Fruit fly (Drosophila melanogaster) whole organism, embryonic: ENCODE measurements around the gene Svil.

Experiments used
- Blimp-1 ChIP-seq: fragments of 200-800 bp; sonication (Bioruptor generic); optimal IDR thresholded peaks from 3 replicates; lab custom pipeline; 2018; ENCODE audit warnings: missing biosample characterization, missing genetic modification characterization, mild to moderate bottlenecking, moderate library complexity, missing genetic modification reagents
- CG11456 ChIP-seq: fragments of 200-800 bp; sonication (Bioruptor generic); IDR thresholded peaks from 3 replicates; pipeline ENCODE4 v1.3.6; 2022; ENCODE audit warnings: missing biosample characterization, missing genetic modification characterization
- CG11696 ChIP-seq: fragments of 200-800 bp; sonication (Bioruptor generic); IDR thresholded peaks from 2 replicates; pipeline ENCODE4 v1.3.6; 2022; ENCODE audit warnings: missing biosample characterization, missing genetic modification characterization
- CG14441 ChIP-seq: fragments of 200-800 bp; sonication (Bioruptor generic); IDR thresholded peaks from 2 replicates; pipeline ENCODE4 v1.3.6; 2022; ENCODE audit warnings: missing biosample characterization, missing genetic modification characterization
- CG14860 ChIP-seq: fragments of 200-800 bp; sonication (Bioruptor generic); IDR thresholded peaks from 3 replicates; pipeline ENCODE4 v1.3.6; 2022; ENCODE audit warnings: missing biosample characterization, missing genetic modification characterization; ENCODE audit not compliant: partially characterized antibody
- CG1647 ChIP-seq: fragments of 200-800 bp; sonication (Bioruptor generic); optimal IDR thresholded peaks from 3 replicates; lab custom pipeline; 2016; ENCODE audit warnings: missing biosample characterization, missing genetic modification characterization
- CG17359 ChIP-seq: fragments of 200-800 bp; sonication (Bioruptor generic); optimal IDR thresholded peaks from 3 replicates; lab custom pipeline; 2018; ENCODE audit warnings: missing biosample characterization, mild to moderate bottlenecking, missing genetic modification characterization, moderate library complexity
- CG1792 ChIP-seq: fragments of 200-800 bp; sonication (Bioruptor generic); optimal IDR thresholded peaks from 2 replicates; lab custom pipeline; 2016; ENCODE audit warnings: missing biosample characterization, missing genetic modification characterization
- CG31441 ChIP-seq: fragments of 200-800 bp; sonication (Bioruptor generic); IDR thresholded peaks from 2 replicates; pipeline ENCODE4 v1.3.6; 2022; ENCODE audit warnings: missing biosample characterization, missing genetic modification characterization
- CG32532 ChIP-seq: fragments of 200-800 bp; sonication (Bioruptor generic); IDR thresholded peaks from 2 replicates; pipeline ENCODE4 v1.3.6; 2022; ENCODE audit warnings: missing biosample characterization, missing genetic modification characterization
- CG34422 ChIP-seq: fragments of 200-800 bp; sonication (Bioruptor generic); IDR thresholded peaks from 3 replicates; pipeline ENCODE4 v1.3.6; 2022; ENCODE audit warnings: missing biosample characterization, missing genetic modification characterization
- CG4404 ChIP-seq: fragments of 200-800 bp; sonication (Bioruptor generic); IDR thresholded peaks from 2 replicates; pipeline ENCODE4 v1.3.6; 2022; ENCODE audit warnings: missing biosample characterization, missing genetic modification characterization
- CG7357 ChIP-seq: fragments of 200-800 bp; sonication (Bioruptor generic); IDR thresholded peaks from 3 replicates; pipeline ENCODE4 v1.3.6; 2022; ENCODE audit warnings: missing biosample characterization, missing genetic modification characterization
- CG8388 ChIP-seq: fragments of 200-800 bp; sonication (Bioruptor generic); optimal IDR thresholded peaks from 2 replicates; lab custom pipeline; 2019; ENCODE audit warnings: missing biosample characterization, mild to moderate bottlenecking, missing genetic modification characterization, moderate library complexity
- CG8765 ChIP-seq: fragments of 200-800 bp; sonication (Bioruptor generic); IDR thresholded peaks from 2 replicates; pipeline ENCODE4 v1.3.6; 2022; ENCODE audit warnings: missing biosample characterization, missing genetic modification characterization
- CHES-1-like ChIP-seq: fragments of 200-800 bp; sonication (Bioruptor generic); optimal IDR thresholded peaks from 2 replicates; lab custom pipeline; 2016; ENCODE audit warnings: missing biosample characterization, missing genetic modification characterization
- Camta ChIP-seq: fragments of 200-800 bp; sonication (Bioruptor generic); optimal IDR thresholded peaks from 2 replicates; lab custom pipeline; 2016; ENCODE audit warnings: missing biosample characterization, missing genetic modification characterization
- D19B ChIP-seq: fragments of 200-800 bp; sonication (Bioruptor generic); optimal IDR thresholded peaks from 2 replicates; lab custom pipeline; 2017; ENCODE audit warnings: missing biosample characterization, mild to moderate bottlenecking, missing genetic modification characterization
- Dek ChIP-seq: fragments of 200-800 bp; sonication (Bioruptor generic); optimal IDR thresholded peaks from 3 replicates; lab custom pipeline; 2019; ENCODE audit warnings: missing biosample characterization, mild to moderate bottlenecking, missing genetic modification characterization, moderate library complexity
- Elba2 ChIP-seq: fragments of 200-800 bp; sonication (Bioruptor generic); optimal IDR thresholded peaks from 3 replicates; lab custom pipeline; 2016; ENCODE audit warnings: missing biosample characterization, missing genetic modification characterization
- Ets65A ChIP-seq: fragments of 200-800 bp; sonication (Bioruptor generic); peaks from one replicate; lab custom pipeline; 2016; ENCODE audit warnings: missing biosample characterization, missing genetic modification characterization
- Lpt ChIP-seq: fragments of >200 bp; optimal IDR thresholded peaks from 2 replicates; lab custom pipeline; 2018; ENCODE audit warnings: missing biosample characterization, missing genetic modification characterization
- Pdp1 ChIP-seq, 2 experiments: fragments of 200-800 bp; sonication (Bioruptor generic); optimal IDR thresholded peaks; 3 replicates each; lab custom pipeline; 2016; ENCODE audit warnings: missing biosample characterization in 2 of 2, missing genetic modification characterization in 2 of 2, mild to moderate bottlenecking in 1 of 2, moderate library complexity in 1 of 2
- Six4 ChIP-seq: fragments of 200-800 bp; sonication (Bioruptor generic); optimal IDR thresholded peaks from 2 replicates; lab custom pipeline; 2016; ENCODE audit warnings: missing biosample characterization, missing genetic modification characterization
- Sox102F ChIP-seq: fragments of 200-800 bp; sonication (Bioruptor generic); optimal IDR thresholded peaks from 2 replicates; lab custom pipeline; 2018; ENCODE audit warnings: missing biosample characterization, mild to moderate bottlenecking, missing genetic modification characterization, moderate library complexity
- ab ChIP-seq: fragments of 200-800 bp; sonication (Bioruptor generic); optimal IDR thresholded peaks from 2 replicates; lab custom pipeline; 2016; ENCODE audit warnings: missing biosample characterization, missing genetic modification characterization
- abd-A ChIP-seq: fragments of 200-800 bp; sonication (Bioruptor generic); optimal IDR thresholded peaks from 3 replicates; lab custom pipeline; 2019; ENCODE audit warnings: missing biosample characterization, mild to moderate bottlenecking, missing genetic modification characterization, moderate library complexity
- croc ChIP-seq: fragments of 200-800 bp; sonication (Bioruptor generic); conservative IDR thresholded peaks from 3 replicates; pipeline ENCODE4 v1.3.6; 2022; ENCODE audit warnings: missing biosample characterization, missing genetic modification characterization
- crol ChIP-seq: fragments of 200-800 bp; sonication (Bioruptor generic); IDR thresholded peaks from 2 replicates; pipeline ENCODE4 v1.3.6; 2022; ENCODE audit warnings: missing biosample characterization, missing genetic modification characterization
- dati ChIP-seq: fragments of 200-800 bp; sonication (Bioruptor generic); IDR thresholded peaks from 2 replicates; pipeline ENCODE4 v1.3.6; 2022; ENCODE audit warnings: missing biosample characterization, missing genetic modification characterization
- grn ChIP-seq: fragments of 200-800 bp; sonication (Bioruptor generic); optimal IDR thresholded peaks from 3 replicates; lab custom pipeline; 2017; ENCODE audit warnings: missing biosample characterization, missing genetic modification characterization
- hbn ChIP-seq: fragments of 200-800 bp; sonication (Bioruptor generic); IDR thresholded peaks from 2 replicates; pipeline ENCODE4 v1.3.6; 2022; ENCODE audit warnings: missing biosample characterization, missing genetic modification characterization; ENCODE audit not compliant: partially characterized antibody
- hkb ChIP-seq, 2 experiments: fragments of 200-800 bp in 1 of 2; fragments of >200 bp in 1 of 2; sonication (Bioruptor generic) in 1 of 2; IDR thresholded peaks in 1 of 2; optimal IDR thresholded peaks in 1 of 2; 2 replicates each; pipeline versions ENCODE4 v1.3.6 to Lab custom; 2017 to 2022; ENCODE audit warnings: missing biosample characterization in 1 of 2, missing genetic modification characterization in 1 of 2
- lmd ChIP-seq: fragments of 200-800 bp; sonication (Bioruptor generic); IDR thresholded peaks from 2 replicates; pipeline ENCODE4 v1.3.6; 2022; ENCODE audit warnings: missing biosample characterization, missing genetic modification characterization
- nom ChIP-seq: fragments of 200-800 bp; sonication (Bioruptor generic); optimal IDR thresholded peaks from 2 replicates; lab custom pipeline; 2017; ENCODE audit warnings: missing biosample characterization, missing genetic modification characterization, mild to moderate bottlenecking, moderate library complexity, missing genetic modification reagents
- oc ChIP-seq: fragments of 200-800 bp; sonication (Bioruptor generic); optimal IDR thresholded peaks from 2 replicates; lab custom pipeline; 2018; ENCODE audit warnings: missing biosample characterization, mild to moderate bottlenecking, missing genetic modification characterization, moderate library complexity
- ranshi ChIP-seq: fragments of 200-800 bp; sonication (Bioruptor generic); IDR thresholded peaks from 2 replicates; pipeline ENCODE4 v1.3.6; 2022; ENCODE audit warnings: missing biosample characterization, missing genetic modification characterization
- rib ChIP-seq: fragments of 200-800 bp; sonication (Bioruptor generic); IDR thresholded peaks from 2 replicates; pipeline ENCODE4 v1.3.6; 2022; ENCODE audit warnings: missing biosample characterization, missing genetic modification characterization
- seq ChIP-seq: fragments of 200-800 bp; sonication (Bioruptor generic); IDR thresholded peaks from 2 replicates; pipeline ENCODE4 v1.3.6; 2022; ENCODE audit warnings: missing biosample characterization, missing genetic modification characterization
- shn ChIP-seq: fragments of 200-800 bp; sonication (Bioruptor generic); optimal IDR thresholded peaks from 3 replicates; lab custom pipeline; 2016; ENCODE audit warnings: missing biosample characterization, missing genetic modification characterization
- slbo ChIP-seq: fragments of 200-800 bp; sonication (Bioruptor generic); IDR thresholded peaks from 2 replicates; pipeline ENCODE4 v1.3.6; 2022; ENCODE audit warnings: missing biosample characterization, missing genetic modification characterization
- tll ChIP-seq, 2 experiments: fragments of 200-800 bp in 1 of 2; fragments of >200 bp in 1 of 2; sonication (Bioruptor generic) in 1 of 2; optimal IDR thresholded peaks; 2 replicates each; lab custom pipeline; 2017 to 2019; ENCODE audit warnings: missing biosample characterization in 2 of 2, missing genetic modification characterization in 2 of 2, mild to moderate bottlenecking in 1 of 2, moderate library complexity in 1 of 2
- trem ChIP-seq: fragments of 200-800 bp; optimal IDR thresholded peaks from 3 replicates; lab custom pipeline; 2019; ENCODE audit warnings: missing biosample characterization, mild to moderate bottlenecking, missing genetic modification characterization, moderate library complexity
- twi ChIP-seq: fragments of 200-800 bp; optimal IDR thresholded peaks from 2 replicates; lab custom pipeline; 2019; ENCODE audit warnings: missing biosample characterization, mild to moderate bottlenecking, missing genetic modification characterization, moderate library complexity
- zen ChIP-seq: fragments of 200-800 bp; sonication (Bioruptor generic); optimal IDR thresholded peaks from 3 replicates; lab custom pipeline; 2018; ENCODE audit warnings: missing biosample characterization, mild to moderate bottlenecking, missing genetic modification characterization, moderate library complexity

Svil gene

dm6 chr3L:2433358-2433757 is 55.9 kb downstream of the Svil start (continued):
- no peak for TF ChIP-seq CG4404 (GFP tag; lab: Robert Waterston, UW)
- no peak for TF ChIP-seq ranshi (GFP tag; lab: Robert Waterston, UW)
- TF ChIP-seq dati: no peak
- no peak for TF ChIP-seq crol (GFP tag; lab: Robert Waterston, UW)
- no peak for TF ChIP-seq Camta (GFP tag; lab: Kevin White, UChicago)
- no peak for TF ChIP-seq CG8765
- TF ChIP-seq CG14860: no peak
- no peak for TF ChIP-seq croc (GFP tag; lab: Robert Waterston, UW)
- no peak for TF ChIP-seq CG34422 (GFP tag; lab: Robert Waterston, UW)
- TF ChIP-seq Dek (tag; lab: Kevin White, UChicago): no peak
- no peak for TF ChIP-seq D19B (GFP tag; lab: Kevin White, UChicago)
- no peak for TF ChIP-seq CG7357 (GFP tag; lab: Robert Waterston, UW)
- TF ChIP-seq seq (GFP tag; lab: Robert Waterston, UW): no peak
- no peak for TF ChIP-seq hkb (optimal IDR thresholded peaks at IDR 0.05; lab: Kevin White, UChicago)
- no peak for TF ChIP-seq hkb (GFP tag; IDR thresholded peaks at IDR 0.05; lab: Robert Waterston, UW)
- TF ChIP-seq rib (GFP tag; lab: Robert Waterston, UW): no peak
- TF ChIP-seq CG11696 (GFP tag; lab: Robert Waterston, UW): no peak
- no peak for TF ChIP-seq ab (GFP tag; lab: Kevin White, UChicago)
- TF ChIP-seq Sox102F (GFP tag; lab: Kevin White, UChicago): peak; percentile 12
- no peak for TF ChIP-seq trem (tag; lab: Kevin White, UChicago)
- TF ChIP-seq slbo (GFP tag; lab: Robert Waterston, UW): no peak

dm6 chr3L:2434179-2434578 is 56.7 kb downstream of the Svil start:
- TF ChIP-seq tll (GFP tag; optimal IDR thresholded peaks at IDR 0.05; lab: Kevin White, UChicago) (no peak), CG32532 (0 out of 2 replicates have a peak, but pooled peaks have one; percentile 13)

dm6 chr3L:2436754-2437335 is 59.4 kb downstream of the Svil start:
- no peak for TF ChIP-seq CG14441 (GFP tag; lab: Robert Waterston, UW)
- peak; percentile 4 for TF ChIP-seq Sox102F (GFP tag; lab: Kevin White, UChicago)
- no peak for TF ChIP-seq CG1792
- TF ChIP-seq CG1647: no peak
- TF ChIP-seq Pdp1 (GFP tag; optimal IDR thresholded peaks at IDR 0.05; lab: Kevin White, UChicago): peak in 1 of 2 experiments; percentile 76
- peak; percentile 91 for TF ChIP-seq oc (tag; lab: Kevin White, UChicago)
- TF ChIP-seq Lpt (GFP tag; lab: Kevin White, UChicago): no peak
- TF ChIP-seq grn (GFP tag; lab: Kevin White, UChicago): peak; percentile 55
- TF ChIP-seq CHES-1-like: no peak
- no peak for TF ChIP-seq nom (GFP tag; lab: Kevin White, UChicago)
- TF ChIP-seq hbn (GFP tag; lab: Robert Waterston, UW): no peak
- no peak for TF ChIP-seq Elba2 (GFP tag; lab: Kevin White, UChicago)

- TF ChIP-seq shn (GFP tag; lab: Kevin White, UChicago): no peak
- no peak for TF ChIP-seq Six4 (GFP tag; lab: Kevin White, UChicago)
- TF ChIP-seq CG17359 (tag; lab: Kevin White, UChicago): no peak
- no peak for TF ChIP-seq CG11456 (GFP tag; lab: Robert Waterston, UW)
- TF ChIP-seq Ets65A: peak; percentile 22
- no peak for TF ChIP-seq CG31441 (GFP tag; lab: Robert Waterston, UW)
- TF ChIP-seq CG8388 (GFP tag; lab: Kevin White, UChicago): no peak
- TF ChIP-seq zen (tag; lab: Kevin White, UChicago): peak; percentile 51
- peak; percentile 38 for TF ChIP-seq abd-A (tag; lab: Kevin White, UChicago)
- peak; percentile 48 for TF ChIP-seq twi (tag; lab: Kevin White, UChicago)
- no peak for TF ChIP-seq lmd
- peak; percentile 95 for TF ChIP-seq Blimp-1 (GFP tag; lab: Kevin White, UChicago)
Measured at dm6 chr3L:2437571-2437970, 60.1 kb downstream of the Svil start.
